Worm (Caenorhabditis elegans) whole organism, L2 larva: ENCODE measurements around the gene srx-108.

Experiments used
- C34F6.9 ChIP-seq: fragments of 150-350 bp; optimal IDR thresholded peaks from 2 replicates; lab custom pipeline; 2014; ENCODE audit warnings: missing biosample characterization, missing genetic modification characterization
- F13H6.1 ChIP-seq: sonication (generic microtip); optimal IDR thresholded peaks from 2 replicates; lab custom pipeline; 2016; ENCODE audit warnings: missing genetic modification characterization, missing compliant biosample characterization
- R02D3.7 ChIP-seq: fragments of 150-350 bp; optimal IDR thresholded peaks from 2 replicates; lab custom pipeline; 2014; ENCODE audit warnings: missing biosample characterization, missing genetic modification characterization
- Y55F3AM.14 ChIP-seq: fragments of 200-800 bp; sonication (Bioruptor generic); optimal IDR thresholded peaks from 2 replicates; lab custom pipeline; 2018; ENCODE audit warnings: mild to moderate bottlenecking, missing genetic modification characterization, missing compliant biosample characterization
- ZK546.5 ChIP-seq: sonication (generic microtip); optimal IDR thresholded peaks from 2 replicates; lab custom pipeline; 2017; ENCODE audit warnings: missing biosample characterization, missing genetic modification characterization
- aly-2 ChIP-seq: fragments of 150-350 bp; optimal IDR thresholded peaks from 2 replicates; lab custom pipeline; 2014; ENCODE audit warnings: missing biosample characterization, missing genetic modification characterization
- ama-1 ChIP-seq: fragments of 150-350 bp; optimal IDR thresholded peaks from 2 replicates; lab custom pipeline; 2018; ENCODE audit warnings: inconsistent platforms
- blmp-1 ChIP-seq: sonication (generic microtip); optimal IDR thresholded peaks from 2 replicates; lab custom pipeline; 2017; ENCODE audit warnings: missing genetic modification characterization, mild to moderate bottlenecking, missing compliant biosample characterization, antibody characterized with exemption, moderate library complexity; ENCODE audit not compliant: insufficient read depth
- ceh-16 ChIP-seq: fragments of 150-350 bp; optimal IDR thresholded peaks from 2 replicates; lab custom pipeline; 2014; ENCODE audit warnings: missing biosample characterization, missing genetic modification characterization
- ceh-82 ChIP-seq: fragments of 150-350 bp; optimal IDR thresholded peaks from 2 replicates; lab custom pipeline; 2014; ENCODE audit warnings: missing biosample characterization, missing genetic modification characterization
- dmd-4 ChIP-seq: sonication (generic microtip); optimal IDR thresholded peaks from 2 replicates; lab custom pipeline; 2017; ENCODE audit warnings: missing biosample characterization, missing genetic modification characterization
- egl-27 ChIP-seq: sonication (generic microtip); optimal IDR thresholded peaks from 3 replicates; lab custom pipeline; 2017; ENCODE audit warnings: missing biosample characterization, missing genetic modification reagents, missing genetic modification characterization
- fos-1 ChIP-seq: fragments of 150-350 bp; optimal IDR thresholded peaks from 2 replicates; lab custom pipeline; 2014; ENCODE audit warnings: missing biosample characterization, missing genetic modification characterization
- gmeb-1 ChIP-seq: fragments of 150-350 bp; optimal IDR thresholded peaks from 2 replicates; lab custom pipeline; 2014; ENCODE audit warnings: missing biosample characterization, missing genetic modification characterization
- lin-13 ChIP-seq: fragments of 150-350 bp; optimal IDR thresholded peaks from 2 replicates; lab custom pipeline; 2014; ENCODE audit warnings: missing biosample characterization, missing genetic modification reagents, missing genetic modification characterization
- lin-39 ChIP-seq: fragments of 150-350 bp; optimal IDR thresholded peaks from 2 replicates; lab custom pipeline; 2014; ENCODE audit warnings: missing biosample characterization, missing genetic modification reagents, missing genetic modification characterization
- lsy-2 ChIP-seq, 2 experiments: fragments of 150-350 bp in 1 of 2; sonication (generic microtip) in 1 of 2; optimal IDR thresholded peaks; 2 replicates each; lab custom pipeline; 2014 to 2017; ENCODE audit warnings: missing biosample characterization in 2 of 2, missing genetic modification characterization in 2 of 2
- mbf-1 ChIP-seq: sonication (generic microtip); optimal IDR thresholded peaks from 2 replicates; lab custom pipeline; 2017; ENCODE audit warnings: missing biosample characterization, missing genetic modification characterization
- mdl-1 ChIP-seq, 2 experiments: fragments of 150-350 bp in 1 of 2; sonication (generic microtip) in 1 of 2; optimal IDR thresholded peaks; 2 replicates each; lab custom pipeline; 2017; ENCODE audit warnings: missing biosample characterization in 2 of 2, missing genetic modification characterization in 2 of 2
- nhr-11 ChIP-seq: fragments of 150-350 bp; optimal IDR thresholded peaks from 2 replicates; lab custom pipeline; 2014; ENCODE audit warnings: missing biosample characterization, missing genetic modification characterization
- nhr-12 ChIP-seq: fragments of 150-350 bp; optimal IDR thresholded peaks from 2 replicates; lab custom pipeline; 2014; ENCODE audit warnings: missing biosample characterization, missing genetic modification characterization
- nhr-129 ChIP-seq: fragments of 150-350 bp; optimal IDR thresholded peaks from 2 replicates; lab custom pipeline; 2014; ENCODE audit warnings: missing biosample characterization, missing genetic modification characterization
- nhr-21 ChIP-seq: fragments of 150-350 bp; optimal IDR thresholded peaks from 2 replicates; lab custom pipeline; 2014; ENCODE audit warnings: missing biosample characterization, missing genetic modification characterization
- nhr-237 ChIP-seq: fragments of 150-350 bp; optimal IDR thresholded peaks from 2 replicates; lab custom pipeline; 2014; ENCODE audit warnings: missing biosample characterization, missing genetic modification characterization
- nhr-25 ChIP-seq: fragments of 150-350 bp; sonication (generic microtip); optimal IDR thresholded peaks from 3 replicates; lab custom pipeline; 2014; ENCODE audit warnings: missing biosample characterization, missing genetic modification characterization
- nhr-6 ChIP-seq: fragments of 150-350 bp; optimal IDR thresholded peaks from 2 replicates; lab custom pipeline; 2014; ENCODE audit warnings: missing biosample characterization, missing genetic modification characterization
- peb-1 ChIP-seq: fragments of 150-350 bp; optimal IDR thresholded peaks from 2 replicates; lab custom pipeline; 2014; ENCODE audit warnings: missing biosample characterization, missing genetic modification characterization
- sem-4 ChIP-seq: fragments of 150-350 bp; optimal IDR thresholded peaks from 2 replicates; lab custom pipeline; 2014; ENCODE audit warnings: missing biosample characterization, missing genetic modification reagents, missing genetic modification characterization
- sma-3 ChIP-seq: sonication (generic microtip); optimal IDR thresholded peaks from 2 replicates; lab custom pipeline; 2016; ENCODE audit warnings: missing genetic modification reagents, missing genetic modification characterization, missing compliant biosample characterization
- sma-9 ChIP-seq, 2 experiments: fragments of 150-350 bp in 1 of 2; sonication (generic microtip) in 1 of 2; optimal IDR thresholded peaks; 2 replicates each; lab custom pipeline; 2014 to 2016; ENCODE audit warnings: missing genetic modification characterization in 2 of 2, mild to moderate bottlenecking in 1 of 2, missing biosample characterization in 1 of 2, missing compliant biosample characterization in 1 of 2, missing genetic modification reagents in 1 of 2, moderate library complexity in 1 of 2
- snpc-4 ChIP-seq: fragments of 150-350 bp; optimal IDR thresholded peaks from 2 replicates; lab custom pipeline; 2014; ENCODE audit warnings: missing biosample characterization, missing genetic modification characterization
- unc-39 ChIP-seq: fragments of 150-350 bp; optimal IDR thresholded peaks from 2 replicates; lab custom pipeline; 2014; ENCODE audit warnings: missing biosample characterization, missing genetic modification characterization
- unc-55 ChIP-seq: fragments of 150-350 bp; sonication (generic microtip); optimal IDR thresholded peaks from 3 replicates; lab custom pipeline; 2014; ENCODE audit warnings: missing biosample characterization, missing genetic modification reagents, missing genetic modification characterization
- zag-1 ChIP-seq: fragments of 150-350 bp; optimal IDR thresholded peaks from 2 replicates; lab custom pipeline; 2014; ENCODE audit warnings: missing biosample characterization, missing genetic modification characterization
- ztf-11 ChIP-seq: sonication (generic microtip); optimal IDR thresholded peaks from 2 replicates; lab custom pipeline; 2017; ENCODE audit warnings: missing biosample characterization, missing genetic modification characterization
- ztf-4 ChIP-seq: fragments of 150-350 bp; optimal IDR thresholded peaks from 2 replicates; lab custom pipeline; 2014; ENCODE audit warnings: missing biosample characterization, missing genetic modification characterization

The srx-108 gene

DNA sequence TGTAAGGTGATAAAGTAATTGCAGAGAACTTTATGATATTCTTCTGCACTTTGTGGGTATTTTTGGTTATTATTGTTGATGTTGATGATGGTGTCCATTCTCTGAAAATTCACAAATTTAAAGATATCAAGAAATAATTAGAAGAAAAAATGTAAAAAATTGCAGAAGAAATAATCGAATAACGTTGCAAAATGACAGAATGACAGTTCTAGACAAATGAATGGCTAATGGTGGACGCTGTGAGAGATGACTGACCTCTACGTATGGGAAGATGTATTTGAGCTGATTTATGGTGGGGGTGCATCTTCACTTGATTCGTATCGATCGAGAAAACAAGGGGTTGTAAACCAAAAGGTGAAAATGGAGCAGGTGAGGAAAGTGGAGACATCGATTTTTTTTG is 31.9 kb upstream of the srx-108 start, which contains the start of gene sea-1:
Gene sea-1, minus strand, starts transcription at position 101 of the 400 bp plus-strand sequence.
- TF ChIP-seq unc-39 (tag; lab: Kevin White, UChicago) (no peak), sma-9 (GFP tag; optimal IDR thresholded peaks at IDR 0.05; lab: Kevin White, UChicago) (no peak), sma-9 (tag; optimal IDR thresholded peaks at IDR 0.05; lab: Kevin White, UChicago) (no peak), fos-1 (no peak), lsy-2 (tag; optimal IDR thresholded peaks at IDR 0.05; lab: Kevin White, UChicago) (no peak), ztf-4 (tag; lab: Kevin White, UChicago) (no peak), ama-1 (lab: Kevin White, UChicago) (no peak), unc-55 (GFP tag; lab: Kevin White, UChicago) (no peak), ceh-82 (tag; lab: Kevin White, UChicago) (no peak), gmeb-1 (no peak), snpc-4 (tag; lab: Kevin White, UChicago) (no peak), lin-39 (tag; lab: Kevin White, UChicago) (no peak), F13H6.1 (no peak), peb-1 (tag; lab: Kevin White, UChicago) (no peak), Y55F3AM.14 (GFP tag; lab: Kevin White, UChicago) (no peak), zag-1 (tag; lab: Kevin White, UChicago) (no peak), egl-27 (tag; lab: Kevin White, UChicago) (no peak), C34F6.9 (no peak), sem-4 (tag; lab: Kevin White, UChicago) (no peak), nhr-21 (no peak), nhr-25 (tag; lab: Kevin White, UChicago) (no peak)

DNA sequence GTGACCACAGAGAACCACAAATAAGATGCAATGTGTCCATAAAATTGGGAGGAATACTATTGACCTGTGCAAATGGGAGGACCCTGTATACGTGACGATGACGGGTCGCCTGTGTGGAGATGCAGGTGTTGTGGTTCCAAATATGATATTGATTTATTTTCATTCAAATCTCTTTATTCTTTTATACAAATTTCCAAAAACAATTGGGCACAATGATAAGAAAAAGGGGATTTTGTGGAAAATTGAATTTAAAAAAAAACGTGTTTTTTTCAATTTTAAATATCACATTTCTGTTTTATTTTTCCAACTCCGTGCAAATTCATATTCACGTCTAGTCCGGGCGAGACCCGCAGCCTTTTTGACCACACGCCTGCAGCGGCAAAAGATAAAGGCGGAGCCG is 30.2 kb upstream of the srx-108 start, which contains the start of gene F19B10.2:
Gene F19B10.2, plus strand, starts transcription at position 301 of the 400 bp plus-strand sequence.
- TF ChIP-seq lin-13 (no peak), egl-27 (tag; lab: Kevin White, UChicago) (no peak), dmd-4 (tag; lab: Kevin White, UChicago) (no peak), R02D3.7 (no peak), mbf-1 (no peak), lin-39 (tag; lab: Kevin White, UChicago) (no peak), fos-1 (no peak), unc-39 (tag; lab: Kevin White, UChicago) (no peak)

DNA sequence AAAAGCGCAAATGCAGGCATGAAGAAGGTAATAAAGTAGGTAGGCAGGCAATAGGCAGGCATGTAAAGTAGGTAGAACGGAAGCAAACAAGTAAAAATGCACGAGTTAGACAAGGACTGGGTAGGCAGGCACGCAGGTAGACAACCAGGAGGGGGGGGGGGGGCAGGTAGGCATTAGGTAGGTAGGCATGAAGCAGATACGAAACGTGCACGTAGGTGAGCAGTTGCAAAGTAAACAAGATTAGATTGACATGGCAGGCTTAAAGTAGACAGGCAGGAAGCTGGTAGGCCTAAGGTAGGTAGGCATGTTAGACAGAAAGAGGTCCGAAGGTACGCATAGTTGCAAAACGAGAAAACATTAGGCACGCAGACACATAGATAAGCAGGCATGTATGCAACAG is 26.4 kb upstream of the srx-108 start:
- TF ChIP-seq nhr-237, result no peak
- no peak for TF ChIP-seq nhr-12 (tag; lab: Kevin White, UChicago)
- no peak for TF ChIP-seq ceh-16 (tag; lab: Kevin White, UChicago)
- TF ChIP-seq lsy-2 (tag; optimal IDR thresholded peaks at IDR 0.05; lab: Kevin White, UChicago), result no peak
- no peak for TF ChIP-seq C34F6.9
- no peak for TF ChIP-seq zag-1 (tag; lab: Kevin White, UChicago)
- TF ChIP-seq lin-13, result no peak
- no peak for TF ChIP-seq peb-1 (tag; lab: Kevin White, UChicago)
- TF ChIP-seq F13H6.1, result no peak
- TF ChIP-seq nhr-6, result no peak
- TF ChIP-seq ztf-4 (tag; lab: Kevin White, UChicago), result no peak
- no peak for TF ChIP-seq ceh-82 (tag; lab: Kevin White, UChicago)
- TF ChIP-seq unc-39 (tag; lab: Kevin White, UChicago), result no peak
- no peak for TF ChIP-seq dmd-4 (tag; lab: Kevin White, UChicago)
- no peak for TF ChIP-seq gmeb-1
- TF ChIP-seq nhr-21, result no peak
- no peak for TF ChIP-seq aly-2
- TF ChIP-seq blmp-1 (tag; lab: Kevin White, UChicago), result no peak

DNA sequence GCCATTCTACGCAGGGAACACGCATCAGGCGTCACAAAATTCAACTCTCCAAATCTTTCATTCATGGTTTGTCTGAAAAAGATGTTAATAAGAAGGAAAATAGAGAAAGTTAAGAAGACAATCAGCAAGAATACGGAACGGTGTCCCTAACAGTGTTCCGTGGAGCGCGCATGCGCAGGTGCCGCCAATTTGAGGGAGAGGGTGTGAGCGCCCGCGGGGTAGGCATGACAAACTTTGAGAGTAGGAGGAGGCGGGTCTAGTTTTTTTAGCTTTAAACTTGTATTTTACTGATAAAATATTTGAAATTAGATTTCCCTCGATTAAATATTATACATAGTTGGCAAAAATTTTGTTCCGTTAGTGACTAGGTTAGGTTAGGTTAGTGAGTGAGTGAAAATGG is 25.1 kb upstream of the srx-108 start:
- TF ChIP-seq ZK546.5 (no peak), nhr-129 (tag; lab: Kevin White, UChicago) (no peak), mdl-1 (tag; optimal IDR thresholded peaks at IDR 0.05; lab: Kevin White, UChicago) (no peak), Y55F3AM.14 (GFP tag; lab: Kevin White, UChicago) (no peak), fos-1 (no peak), nhr-237 (no peak), sma-3 (no peak), ztf-11 (tag; lab: Kevin White, UChicago) (no peak), nhr-11 (no peak), egl-27 (tag; lab: Kevin White, UChicago) (no peak)
